Worm (Caenorhabditis elegans): Measurements from ENCODE around the gene F09E5.14.

The F09E5.14 gene

ce11 chrII:5388786-5389421, 44.2 kb upstream of the F09E5.14 start, which contains the start of gene rsp-4:
TSS of gene rsp-4 (minus strand) at chrII:5388836.
- TF ChIP-seq unc-62 (GFP tag; optimal IDR thresholded peaks at IDR 0.05) (no peak), nhr-76 (tag; optimal IDR thresholded peaks at IDR 0.05) (no peak), zip-8 (tag; optimal IDR thresholded peaks at IDR 0.05) (no peak), blmp-1 (tag; optimal IDR thresholded peaks at IDR 0.05) (no peak), drap-1 (GFP tag; optimal IDR thresholded peaks at IDR 0.05) (no peak), ham-2 (GFP tag; optimal IDR thresholded peaks at IDR 0.05) (no peak), unc-120 (tag; optimal IDR thresholded peaks at IDR 0.05; ENCODE audit: poor library complexity, severe bottlenecking) (no peak), nhr-237 (tag; optimal IDR thresholded peaks at IDR 0.05) (no peak), snpc-4 (tag; optimal IDR thresholded peaks at IDR 0.05) (no peak), nhr-28 (tag; optimal IDR thresholded peaks at IDR 0.05) (no peak), elt-3 (tag; optimal IDR thresholded peaks at IDR 0.05) (no peak), lin-32 (GFP tag; optimal IDR thresholded peaks at IDR 0.05) (no peak), tbx-8 (GFP tag; optimal IDR thresholded peaks at IDR 0.05) (no peak), flh-1 (GFP tag; optimal IDR thresholded peaks at IDR 0.05) (no peak), M03D4.4 (tag; optimal IDR thresholded peaks at IDR 0.05) (no peak), pha-4 (tag; optimal IDR thresholded peaks at IDR 0.05) (no peak), mab-5 (tag; optimal IDR thresholded peaks at IDR 0.05) (no peak), sem-2 (GFP tag; optimal IDR thresholded peaks at IDR 0.05) (no peak)

- TF ChIP-seq ham-2 (GFP tag; optimal IDR thresholded peaks at IDR 0.05): no peak
- TF ChIP-seq snpc-4 (tag; optimal IDR thresholded peaks at IDR 0.05): no peak
- TF ChIP-seq M03D4.4 (tag; optimal IDR thresholded peaks at IDR 0.05): no peak
- TF ChIP-seq flh-1 (GFP tag; optimal IDR thresholded peaks at IDR 0.05): no peak
- TF ChIP-seq nhr-2 (tag; optimal IDR thresholded peaks at IDR 0.05): no peak
- no peak for TF ChIP-seq elt-1 (tag; optimal IDR thresholded peaks at IDR 0.05; ENCODE audit: borderline replicate concordance, insufficient read depth)
- TF ChIP-seq ztf-11 (tag; optimal IDR thresholded peaks at IDR 0.05): no peak
- no peak for TF ChIP-seq unc-62 (GFP tag; optimal IDR thresholded peaks at IDR 0.05)
Measured at ce11 chrII:5387217-5387616, 42.5 kb upstream of the F09E5.14 start, which contains the start of gene ccpp-6. TSS of gene ccpp-6 (minus strand) at chrII:5387317.

- TF ChIP-seq elt-3 (tag; optimal IDR thresholded peaks at IDR 0.05) (no peak), ceh-39 (tag; optimal IDR thresholded peaks at IDR 0.05) (no peak), ztf-11 (tag; optimal IDR thresholded peaks at IDR 0.05) (no peak), nhr-237 (tag; optimal IDR thresholded peaks at IDR 0.05) (no peak), lin-13 (tag; optimal IDR thresholded peaks at IDR 0.05) (no peak)
Measured at ce11 chrII:5384282-5384681, 39.6 kb upstream of the F09E5.14 start.

DNA sequence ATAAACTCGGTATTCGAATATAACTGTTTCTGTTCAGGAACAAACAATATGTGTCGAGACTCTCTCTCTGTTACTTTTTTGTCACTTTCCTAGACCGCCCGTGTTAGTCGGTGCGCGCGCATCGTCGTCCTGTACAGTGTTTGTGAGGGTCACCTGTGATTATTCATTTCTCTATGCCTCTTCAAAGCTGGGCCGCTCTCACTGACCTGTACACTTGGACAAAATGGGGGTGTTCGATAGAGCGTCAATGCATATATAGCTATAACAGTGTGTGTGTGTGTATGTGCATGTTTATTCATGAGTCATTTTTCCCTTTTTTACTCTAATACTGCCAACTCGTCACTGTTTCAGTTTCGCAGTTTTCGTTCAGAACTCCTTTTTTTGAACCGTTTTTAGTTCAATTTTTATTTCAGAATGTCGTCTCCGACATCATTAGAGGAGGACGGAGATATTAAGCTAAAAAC, 35.0 kb upstream of the F09E5.14 start, which contains the start of gene pkc-3:
Gene pkc-3, plus strand, starts transcription at position 414 of the 464 bp plus-strand sequence.
- TF ChIP-seq ceh-39 (tag; optimal IDR thresholded peaks at IDR 0.05) (no peak), nhr-2 (tag; optimal IDR thresholded peaks at IDR 0.05) (peak; percentile 90), mep-1 (tag; optimal IDR thresholded peaks at IDR 0.05) (peak; percentile 47), sptf-1 (tag; optimal IDR thresholded peaks at IDR 0.05) (peak; percentile 20), nhr-237 (tag; optimal IDR thresholded peaks at IDR 0.05) (peak; percentile 32), lsy-2 (tag; optimal IDR thresholded peaks at IDR 0.05) (peak; percentile 2), ham-2 (GFP tag; optimal IDR thresholded peaks at IDR 0.05) (peak; percentile 57), elt-1 (tag; optimal IDR thresholded peaks at IDR 0.05; ENCODE audit: borderline replicate concordance, insufficient read depth) (no peak), cnd-1 (tag; optimal IDR thresholded peaks at IDR 0.05) (peak; percentile 24), unc-62 (GFP tag; optimal IDR thresholded peaks at IDR 0.05) (no peak)

DNA sequence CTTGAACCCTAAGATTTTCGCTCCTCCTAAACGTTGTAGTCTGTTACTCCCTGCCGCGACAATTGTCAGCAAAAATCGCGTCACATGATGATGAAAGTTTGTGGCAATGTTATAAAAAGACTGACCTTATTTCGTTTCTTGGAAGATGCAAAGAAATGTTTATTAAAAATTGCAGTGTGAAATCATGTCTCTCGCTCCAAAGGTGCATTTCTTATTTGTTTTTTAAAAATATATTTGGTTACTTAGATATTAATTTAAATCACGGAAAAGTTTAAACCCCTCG, 33.5 kb upstream of the F09E5.14 start:
- TF ChIP-seq sem-2 (GFP tag; optimal IDR thresholded peaks at IDR 0.05) (no peak), bed-3 (GFP tag; optimal IDR thresholded peaks at IDR 0.05) (no peak), nhr-28 (tag; optimal IDR thresholded peaks at IDR 0.05) (no peak), ztf-11 (tag; optimal IDR thresholded peaks at IDR 0.05) (no peak), nhr-12 (tag; optimal IDR thresholded peaks at IDR 0.05) (no peak), flh-1 (GFP tag; optimal IDR thresholded peaks at IDR 0.05) (no peak), nhr-237 (tag; optimal IDR thresholded peaks at IDR 0.05) (no peak), zip-8 (tag; optimal IDR thresholded peaks at IDR 0.05) (no peak), drap-1 (GFP tag; optimal IDR thresholded peaks at IDR 0.05) (no peak), mab-5 (tag; optimal IDR thresholded peaks at IDR 0.05) (no peak), unc-120 (tag; optimal IDR thresholded peaks at IDR 0.05; ENCODE audit: poor library complexity, severe bottlenecking) (no peak), snpc-4 (tag; optimal IDR thresholded peaks at IDR 0.05) (no peak), blmp-1 (tag; optimal IDR thresholded peaks at IDR 0.05) (no peak), hlh-1 (tag; optimal IDR thresholded peaks at IDR 0.05) (no peak), cnd-1 (tag; optimal IDR thresholded peaks at IDR 0.05) (no peak), pha-4 (tag; optimal IDR thresholded peaks at IDR 0.05) (no peak)

Data from whole organism, mixed stage, embryonic.